Worm (Caenorhabditis elegans) whole organism, early embryonic: Measurements from ENCODE around the gene pps-1.

ENCODE experiments used
- ama-1 ChIP-seq: fragments of 150-350 bp; optimal IDR thresholded peaks from 2 replicates; lab custom pipeline; 2014
- hnd-1 ChIP-seq: sonication (generic microtip); optimal IDR thresholded peaks from 2 replicates; lab custom pipeline; 2016; ENCODE audit warnings: missing genetic modification characterization, missing compliant biosample characterization
- tbx-11 ChIP-seq: fragments of 200-800 bp; sonication (Bioruptor generic); IDR thresholded peaks from 2 replicates; pipeline ENCODE4 v1.3.6; 2022; ENCODE audit warnings: missing genetic modification characterization, missing compliant biosample characterization
- tra-4 ChIP-seq: sonication (generic microtip); optimal IDR thresholded peaks from 2 replicates; lab custom pipeline; 2017; ENCODE audit warnings: missing genetic modification characterization, missing compliant biosample characterization

- no peak for TF ChIP-seq ama-1 (lab: Kevin White, UChicago)
- TF ChIP-seq tbx-11 (GFP tag; lab: Robert Waterston, UW): no peak
- no peak for TF ChIP-seq tra-4 (tag; lab: Kevin White, UChicago)
- no peak for TF ChIP-seq hnd-1 (tag; lab: Kevin White, UChicago)
These were observed 29.7 kb downstream of the pps-1 start for ce11 chrIV:10191498-10191897.
